Worm (Caenorhabditis elegans) whole organism, late embryonic: Measurements from ENCODE around the gene C27B7.2.

Experiments
- ceh-14 ChIP-seq: sonication (generic microtip); optimal IDR thresholded peaks from 2 replicates; lab custom pipeline; 2016; ENCODE audit warnings: missing genotype, missing genetic modification characterization, missing compliant biosample characterization
- ceh-19 ChIP-seq: fragments of 200-800 bp; sonication (Bioruptor generic); optimal IDR thresholded peaks from 2 replicates; lab custom pipeline; 2018; ENCODE audit warnings: mild to moderate bottlenecking, missing genetic modification characterization, missing compliant biosample characterization
- ceh-22 ChIP-seq: sonication (generic microtip); optimal IDR thresholded peaks from 2 replicates; lab custom pipeline; 2017; ENCODE audit warnings: missing biosample characterization, missing genetic modification characterization
- ceh-9 ChIP-seq: sonication (generic microtip); optimal IDR thresholded peaks from 2 replicates; lab custom pipeline; 2016; ENCODE audit warnings: mild to moderate bottlenecking, missing genetic modification characterization, inconsistent platforms, missing compliant biosample characterization
- fkh-10 ChIP-seq: fragments of 150-350 bp; optimal IDR thresholded peaks from 2 replicates; lab custom pipeline; 2014; ENCODE audit warnings: missing biosample characterization, missing genetic modification reagents, missing genetic modification characterization
- hlh-13 ChIP-seq: fragments of 200-800 bp; sonication (Bioruptor generic); optimal IDR thresholded peaks from 2 replicates; lab custom pipeline; 2018; ENCODE audit warnings: mild to moderate bottlenecking, missing genetic modification characterization, missing compliant biosample characterization
- pqm-1 ChIP-seq: sonication (generic microtip); optimal IDR thresholded peaks from 2 replicates; lab custom pipeline; 2016; ENCODE audit warnings: missing genetic modification characterization, missing compliant biosample characterization
- pros-1 ChIP-seq: fragments of 150-350 bp; optimal IDR thresholded peaks from 2 replicates; lab custom pipeline; 2014; ENCODE audit warnings: missing biosample characterization, missing genetic modification reagents, missing genetic modification characterization
- sdc-2 ChIP-seq: sonication (generic microtip); optimal IDR thresholded peaks from 2 replicates; lab custom pipeline; 2016; ENCODE audit warnings: missing genotype, missing genetic modification characterization, missing compliant biosample characterization
- tbx-2 ChIP-seq: sonication (generic microtip); optimal IDR thresholded peaks from 2 replicates; lab custom pipeline; 2016; ENCODE audit warnings: missing genetic modification characterization, missing compliant biosample characterization
- tbx-7 ChIP-seq: sonication (generic microtip); optimal IDR thresholded peaks from 2 replicates; lab custom pipeline; 2016; ENCODE audit warnings: missing genotype, missing genetic modification characterization, missing compliant biosample characterization
- ttx-3 ChIP-seq: sonication (generic microtip); optimal IDR thresholded peaks from 2 replicates; lab custom pipeline; 2016; ENCODE audit warnings: missing genetic modification reagents, missing genetic modification characterization, missing compliant biosample characterization
- unc-42 ChIP-seq: sonication (generic microtip); optimal IDR thresholded peaks from 2 replicates; lab custom pipeline; 2016; ENCODE audit warnings: missing genotype, missing genetic modification characterization, missing compliant biosample characterization

DNA sequence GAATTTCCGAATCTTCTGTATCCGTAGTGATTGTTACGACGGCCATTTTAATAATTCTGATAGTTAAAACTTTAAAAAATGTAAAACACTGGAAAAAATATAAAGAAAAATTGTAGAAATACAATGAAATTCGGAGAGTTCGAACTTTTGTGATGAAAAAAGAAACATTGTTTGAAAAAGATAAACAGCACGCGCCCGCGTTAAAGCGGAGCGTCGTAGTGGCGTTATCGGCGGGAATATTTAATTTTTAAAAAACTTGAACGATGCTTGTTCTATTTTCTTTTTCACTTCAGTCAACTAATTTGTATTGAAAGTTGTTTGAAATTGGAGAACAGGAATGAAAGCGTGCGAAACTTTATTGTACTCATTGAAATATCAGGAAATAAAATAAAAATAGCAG, 23.0 kb upstream of the C27B7.2 start, which contains the start of gene npp-23:
- TF ChIP-seq ttx-3 = no peak
- TF ChIP-seq sdc-2 = no peak
- TF ChIP-seq ceh-22 = no peak
- no peak for TF ChIP-seq tbx-7
- no peak for TF ChIP-seq pqm-1
- TF ChIP-seq ceh-14 (tag; lab: Kevin White, UChicago) = no peak
- TF ChIP-seq tbx-2 (tag; lab: Kevin White, UChicago) = no peak
- TF ChIP-seq fkh-10 (GFP tag; lab: Kevin White, UChicago) = no peak
- TF ChIP-seq hlh-13 (GFP tag; lab: Kevin White, UChicago) = no peak
- no peak for TF ChIP-seq unc-42 (tag; lab: Kevin White, UChicago)
- TF ChIP-seq ceh-19 (GFP tag; lab: Kevin White, UChicago) = no peak
- no peak for TF ChIP-seq ceh-9
- TF ChIP-seq pros-1 = no peak
